Worm (Caenorhabditis elegans) whole organism, L4 larva: ENCODE results near the gene rsd-2.

Experiments
- T20F7.1 ChIP-seq: fragments of 200-800 bp; sonication (Bioruptor generic); optimal IDR thresholded peaks from 2 replicates; lab custom pipeline; 2018; ENCODE audit warnings: mild to moderate bottlenecking, missing genetic modification characterization, missing compliant biosample characterization
- ceh-28 ChIP-seq: fragments of 150-350 bp; optimal IDR thresholded peaks from 2 replicates; lab custom pipeline; 2014; ENCODE audit warnings: missing biosample characterization, missing genetic modification reagents, missing genetic modification characterization
- duxl-1 ChIP-seq: sonication (generic microtip); optimal IDR thresholded peaks from 2 replicates; lab custom pipeline; 2016; ENCODE audit warnings: mild to moderate bottlenecking, missing genetic modification characterization, moderate library complexity, missing compliant biosample characterization; ENCODE audit not compliant: poor library complexity
- dve-1 ChIP-seq: sonication (generic microtip); optimal IDR thresholded peaks from 2 replicates; lab custom pipeline; 2017; ENCODE audit warnings: antibody characterized with exemption, mild to moderate bottlenecking, missing genetic modification characterization, missing compliant biosample characterization; ENCODE audit not compliant: insufficient read depth
- lin-13 ChIP-seq: fragments of 150-350 bp; optimal IDR thresholded peaks from 2 replicates; lab custom pipeline; 2014; ENCODE audit warnings: missing biosample characterization, missing genetic modification reagents, missing genetic modification characterization
- lir-3 ChIP-seq: sonication (generic microtip); optimal IDR thresholded peaks from 2 replicates; lab custom pipeline; 2016; ENCODE audit warnings: mild to moderate bottlenecking, missing genetic modification characterization, missing compliant biosample characterization
- mdl-1 ChIP-seq, 2 experiments: fragments of 150-350 bp in 1 of 2; sonication (generic microtip) in 1 of 2; optimal IDR thresholded peaks; 2 replicates each; lab custom pipeline; 2014 to 2017; ENCODE audit warnings: missing biosample characterization in 2 of 2, missing genetic modification characterization in 2 of 2
- mep-1 ChIP-seq: fragments of 150-350 bp; sonication (generic microtip); optimal IDR thresholded peaks from 3 replicates; lab custom pipeline; 2014; ENCODE audit warnings: missing biosample characterization, missing genetic modification characterization
- nhr-28 ChIP-seq: fragments of 150-350 bp; optimal IDR thresholded peaks from 2 replicates; lab custom pipeline; 2014; ENCODE audit warnings: missing biosample characterization, missing genetic modification characterization
- pha-4 ChIP-seq, 2 experiments: fragments of 150-350 bp in 1 of 2; fragments of 200-800 bp in 1 of 2; sonication (Bioruptor generic) in 1 of 2; IDR thresholded peaks in 1 of 2; optimal IDR thresholded peaks in 1 of 2; 2 replicates each; pipeline versions ENCODE4 v1.3.6 to Lab custom; 2014 to 2022; ENCODE audit warnings: missing genetic modification characterization in 2 of 2, missing genetic modification reagents in 2 of 2, missing biosample characterization in 1 of 2, missing compliant biosample characterization in 1 of 2
- vab-7 ChIP-seq: fragments of 200-800 bp; sonication (Bioruptor generic); IDR thresholded peaks from 2 replicates; pipeline ENCODE4 v1.3.6; 2022; ENCODE audit warnings: missing genetic modification reagents, missing genetic modification characterization, missing compliant biosample characterization

- TF ChIP-seq pha-4 (GFP tag; IDR thresholded peaks at IDR 0.05; lab: Robert Waterston, UW) (no peak), pha-4 (tag; optimal IDR thresholded peaks at IDR 0.05; lab: Kevin White, UChicago) (no peak), lin-13 (no peak), dve-1 (tag; lab: Kevin White, UChicago) (no peak), T20F7.1 (no peak), ceh-28 (tag; lab: Kevin White, UChicago) (no peak), mdl-1 (tag; optimal IDR thresholded peaks at IDR 0.05; lab: Kevin White, UChicago) (no peak), vab-7 (GFP tag; lab: Robert Waterston, UW) (no peak), lir-3 (tag; lab: Kevin White, UChicago) (no peak), mep-1 (tag; lab: Kevin White, UChicago) (no peak), nhr-28 (tag; lab: Kevin White, UChicago) (no peak), duxl-1 (tag; lab: Kevin White, UChicago) (no peak)
Observed at ce11 chrIV:13472011-13472410, 68.1 kb downstream of the rsd-2 start, which contains the start of the genes ttbk-8.1 and Y38H8A.4.
